Fruit fly (Drosophila melanogaster) whole organism, embryonic: ENCODE measurements around the gene CG9782.
A peak's percentile ranks its signal among the peaks of the same experiment; 100 is the strongest.

ENCODE experiments used
- Aef1 ChIP-seq: fragments of 200-800 bp; sonication (Bioruptor generic); IDR thresholded peaks from 3 replicates; pipeline ENCODE4 v1.3.6; 2022; ENCODE audit warnings: missing biosample characterization, missing genetic modification characterization
- C15 ChIP-seq: fragments of 200-800 bp; sonication (Bioruptor generic); IDR thresholded peaks from 3 replicates; pipeline ENCODE4 v1.3.6; 2022; ENCODE audit warnings: missing biosample characterization, missing genetic modification characterization
- CG10267 ChIP-seq: fragments of 200-800 bp; sonication (Bioruptor generic); optimal IDR thresholded peaks from 2 replicates; lab custom pipeline; 2018; ENCODE audit warnings: missing biosample characterization, mild to moderate bottlenecking, missing genetic modification characterization, moderate library complexity
- CG10366 ChIP-seq: fragments of 200-800 bp; sonication (Bioruptor generic); IDR thresholded peaks from 2 replicates; pipeline ENCODE4 v1.3.6; 2022; ENCODE audit warnings: missing biosample characterization, missing genetic modification characterization
- CG10979 ChIP-seq: fragments of 200-800 bp; sonication (Bioruptor generic); optimal IDR thresholded peaks from 2 replicates; lab custom pipeline; 2018; ENCODE audit warnings: missing biosample characterization, mild to moderate bottlenecking, missing genetic modification characterization, moderate library complexity
- CG11093 ChIP-seq: fragments of 200-800 bp; sonication (Bioruptor generic); IDR thresholded peaks from 3 replicates; pipeline ENCODE4 v1.3.6; 2022; ENCODE audit warnings: missing biosample characterization, missing genetic modification characterization
- CG13296 ChIP-seq: fragments of 200-800 bp; sonication (Bioruptor generic); optimal IDR thresholded peaks from 3 replicates; lab custom pipeline; 2018; ENCODE audit warnings: missing biosample characterization, mild to moderate bottlenecking, missing genetic modification characterization
- CG14050 ChIP-seq: fragments of 200-800 bp; sonication (Bioruptor generic); IDR thresholded peaks from 3 replicates; pipeline ENCODE4 v1.3.6; 2022; ENCODE audit warnings: missing biosample characterization, missing genetic modification characterization
- CG2678 ChIP-seq: fragments of 200-800 bp; sonication (Bioruptor generic); optimal IDR thresholded peaks from 3 replicates; lab custom pipeline; 2019; ENCODE audit warnings: missing biosample characterization, mild to moderate bottlenecking, missing genetic modification characterization, moderate library complexity
- CG3407 ChIP-seq: fragments of 200-800 bp; sonication (Bioruptor generic); optimal IDR thresholded peaks from 2 replicates; lab custom pipeline; 2018; ENCODE audit warnings: missing biosample characterization, mild to moderate bottlenecking, missing genetic modification characterization
- CG3726 ChIP-seq: fragments of 200-800 bp; sonication (Bioruptor generic); IDR thresholded peaks from 3 replicates; pipeline ENCODE4, ENCODE4 v1.3.6; 2022; ENCODE audit warnings: missing biosample characterization, missing genetic modification characterization
- CG4617 ChIP-seq: fragments of 200-800 bp; sonication (Bioruptor generic); optimal IDR thresholded peaks from 3 replicates; lab custom pipeline; 2016; ENCODE audit warnings: missing biosample characterization, missing genetic modification characterization, borderline replicate concordance
- CG6254 ChIP-seq: fragments of 200-800 bp; sonication (Bioruptor generic); optimal IDR thresholded peaks from 3 replicates; lab custom pipeline; 2017; ENCODE audit warnings: mild to moderate bottlenecking, missing biosample characterization, missing genetic modification reagents, missing genetic modification characterization
- CG6689 ChIP-seq: fragments of 200-800 bp; sonication (Bioruptor generic); IDR thresholded peaks from 2 replicates; pipeline ENCODE4 v1.3.6; 2022; ENCODE audit warnings: missing biosample characterization, missing genetic modification characterization
- CG7556 ChIP-seq: fragments of 200-800 bp; sonication (Bioruptor generic); optimal IDR thresholded peaks from 2 replicates; lab custom pipeline; 2017; ENCODE audit warnings: missing biosample characterization, mild to moderate bottlenecking, missing genetic modification characterization
- CG8359 ChIP-seq: fragments of 200-800 bp; sonication (Bioruptor generic); optimal IDR thresholded peaks from 2 replicates; lab custom pipeline; 2017; ENCODE audit warnings: missing biosample characterization, mild to moderate bottlenecking, missing genetic modification characterization, borderline replicate concordance
- CG9437 ChIP-seq: fragments of 200-800 bp; sonication (Bioruptor generic); optimal IDR thresholded peaks from 2 replicates; lab custom pipeline; 2018; ENCODE audit warnings: missing biosample characterization, mild to moderate bottlenecking, missing genetic modification characterization
- D19B ChIP-seq: fragments of 200-800 bp; sonication (Bioruptor generic); optimal IDR thresholded peaks from 2 replicates; lab custom pipeline; 2017; ENCODE audit warnings: missing biosample characterization, mild to moderate bottlenecking, missing genetic modification characterization
- Deaf1 ChIP-seq: fragments of 200-800 bp; optimal IDR thresholded peaks from 3 replicates; lab custom pipeline; 2019; ENCODE audit warnings: missing biosample characterization, mild to moderate bottlenecking, missing genetic modification characterization, moderate library complexity
- Dip2 ChIP-seq: fragments of 200-800 bp; sonication (Bioruptor generic); IDR thresholded peaks from 2 replicates; pipeline ENCODE4 v1.3.6; 2022; ENCODE audit warnings: missing biosample characterization, missing genetic modification characterization
- Doc2 ChIP-seq: fragments of 200-800 bp; sonication (Bioruptor generic); IDR thresholded peaks from 2 replicates; pipeline ENCODE4 v1.3.6; 2022; ENCODE audit warnings: missing biosample characterization, missing genetic modification characterization
- HHEX ChIP-seq: fragments of 200-800 bp; sonication (Bioruptor generic); optimal IDR thresholded peaks from 3 replicates; lab custom pipeline; 2017; ENCODE audit warnings: missing biosample characterization, mild to moderate bottlenecking, missing genetic modification characterization, missing genetic modification reagents
- HLH4C ChIP-seq: fragments of 200-800 bp; sonication (Bioruptor generic); IDR thresholded peaks from 3 replicates; pipeline ENCODE4 v1.3.6; 2022; ENCODE audit warnings: missing biosample characterization, missing genetic modification characterization; ENCODE audit not compliant: partially characterized antibody
- HLHmδ ChIP-seq: fragments of 200-800 bp; sonication (Bioruptor generic); optimal IDR thresholded peaks from 2 replicates; lab custom pipeline; 2018; ENCODE audit warnings: missing biosample characterization, mild to moderate bottlenecking, missing genetic modification characterization, moderate library complexity
- MESR4 ChIP-seq: fragments of 200-800 bp; sonication (Bioruptor generic); optimal IDR thresholded peaks from 2 replicates; lab custom pipeline; 2018; ENCODE audit warnings: missing biosample characterization, mild to moderate bottlenecking, missing genetic modification characterization, moderate library complexity
- Mad ChIP-seq: fragments of 200-800 bp; sonication (Bioruptor generic); optimal IDR thresholded peaks from 2 replicates; lab custom pipeline; 2016; ENCODE audit warnings: missing biosample characterization, missing genetic modification characterization
- NC2β ChIP-seq: fragments of 200-800 bp; sonication (Bioruptor generic); optimal IDR thresholded peaks from 2 replicates; lab custom pipeline; 2016; ENCODE audit warnings: missing biosample characterization, missing genetic modification characterization
- Nf-YA ChIP-seq: fragments of 200-800 bp; sonication (Bioruptor generic); IDR thresholded peaks from 2 replicates; pipeline ENCODE4 v1.3.6; 2022; ENCODE audit warnings: missing biosample characterization, missing genetic modification characterization
- Optix ChIP-seq: fragments of 200-800 bp; sonication (Bioruptor generic); IDR thresholded peaks from 3 replicates; pipeline ENCODE4 v1.3.6; 2022; ENCODE audit warnings: missing biosample characterization, missing genetic modification characterization
- Pdp1 ChIP-seq, 2 experiments: fragments of 200-800 bp; sonication (Bioruptor generic); optimal IDR thresholded peaks; 3 replicates each; lab custom pipeline; 2016; ENCODE audit warnings: missing biosample characterization in 2 of 2, missing genetic modification characterization in 2 of 2, mild to moderate bottlenecking in 1 of 2, moderate library complexity in 1 of 2
- Rfx ChIP-seq: fragments of 200-800 bp; sonication (Bioruptor generic); IDR thresholded peaks from 2 replicates; pipeline ENCODE4 v1.3.6; 2022; ENCODE audit warnings: missing biosample characterization, missing genetic modification characterization
- Sin3A ChIP-seq: fragments of >200 bp; optimal IDR thresholded peaks from 2 replicates; lab custom pipeline; 2018
- Six4 ChIP-seq: fragments of 200-800 bp; sonication (Bioruptor generic); optimal IDR thresholded peaks from 2 replicates; lab custom pipeline; 2016; ENCODE audit warnings: missing biosample characterization, missing genetic modification characterization
- Tbp ChIP-seq: fragments of >200 bp; optimal IDR thresholded peaks from 2 replicates; lab custom pipeline; 2018; ENCODE audit warnings: missing biosample characterization, missing genetic modification characterization
- croc ChIP-seq: fragments of 200-800 bp; sonication (Bioruptor generic); conservative IDR thresholded peaks from 3 replicates; pipeline ENCODE4 v1.3.6; 2022; ENCODE audit warnings: missing biosample characterization, missing genetic modification characterization
- disco-r ChIP-seq: fragments of 200-800 bp; sonication (Bioruptor generic); optimal IDR thresholded peaks from 2 replicates; lab custom pipeline; 2016; ENCODE audit warnings: missing biosample characterization, missing genetic modification characterization
- gce ChIP-seq: fragments of 200-800 bp; sonication (Bioruptor generic); IDR thresholded peaks from 3 replicates; pipeline ENCODE4 v1.3.6; 2022; ENCODE audit warnings: missing biosample characterization, missing genetic modification characterization
- hbn ChIP-seq: fragments of 200-800 bp; sonication (Bioruptor generic); IDR thresholded peaks from 2 replicates; pipeline ENCODE4 v1.3.6; 2022; ENCODE audit warnings: missing biosample characterization, missing genetic modification characterization; ENCODE audit not compliant: partially characterized antibody
- inv ChIP-seq: fragments of 200-800 bp; sonication (Bioruptor generic); IDR thresholded peaks from 2 replicates; pipeline ENCODE4 v1.3.6; 2022; ENCODE audit warnings: missing biosample characterization, missing genetic modification characterization; ENCODE audit not compliant: partially characterized antibody
- kay ChIP-seq: fragments of 200-800 bp; sonication (Bioruptor generic); optimal IDR thresholded peaks from 2 replicates; lab custom pipeline; 2016; ENCODE audit warnings: missing biosample characterization, missing genetic modification characterization
- lbe ChIP-seq: fragments of 200-800 bp; sonication (Bioruptor generic); optimal IDR thresholded peaks from 2 replicates; lab custom pipeline; 2016; ENCODE audit warnings: missing biosample characterization, mild to moderate bottlenecking, missing genetic modification characterization
- lmd ChIP-seq: fragments of 200-800 bp; sonication (Bioruptor generic); IDR thresholded peaks from 2 replicates; pipeline ENCODE4 v1.3.6; 2022; ENCODE audit warnings: missing biosample characterization, missing genetic modification characterization
- pho ChIP-seq: fragments of 200-800 bp; sonication (Bioruptor generic); optimal IDR thresholded peaks from 2 replicates; lab custom pipeline; 2016; ENCODE audit warnings: missing biosample characterization, missing genetic modification characterization
- pzg ChIP-seq: fragments of 200-800 bp; sonication (Bioruptor generic); optimal IDR thresholded peaks from 3 replicates; lab custom pipeline; 2018; ENCODE audit warnings: missing biosample characterization, mild to moderate bottlenecking, missing genetic modification characterization, moderate library complexity
- sens ChIP-seq: fragments of 200-800 bp; sonication (Bioruptor generic); peaks from one replicate; lab custom pipeline; 2016; ENCODE audit warnings: missing biosample characterization, missing genetic modification characterization
- sna ChIP-seq: fragments of 200-800 bp; sonication (Bioruptor generic); IDR thresholded peaks from 2 replicates; pipeline ENCODE4 v1.3.6; 2022; ENCODE audit warnings: missing biosample characterization, missing genetic modification characterization; ENCODE audit not compliant: partially characterized antibody
- so ChIP-seq: fragments of 200-800 bp; sonication (Bioruptor generic); IDR thresholded peaks from 3 replicates; pipeline ENCODE4 v1.3.6; 2022; ENCODE audit warnings: missing biosample characterization, missing genetic modification characterization
- tap ChIP-seq: fragments of 200-800 bp; optimal IDR thresholded peaks from 3 replicates; lab custom pipeline; 2019; ENCODE audit warnings: missing biosample characterization, mild to moderate bottlenecking, missing genetic modification characterization, moderate library complexity
- tll ChIP-seq, 2 experiments: fragments of 200-800 bp in 1 of 2; fragments of >200 bp in 1 of 2; sonication (Bioruptor generic) in 1 of 2; optimal IDR thresholded peaks; 2 replicates each; lab custom pipeline; 2017 to 2019; ENCODE audit warnings: missing biosample characterization in 2 of 2, missing genetic modification characterization in 2 of 2, mild to moderate bottlenecking in 1 of 2, moderate library complexity in 1 of 2
- trh ChIP-seq: fragments of 200-800 bp; sonication (Bioruptor generic); optimal IDR thresholded peaks from 2 replicates; lab custom pipeline; 2016; ENCODE audit warnings: missing biosample characterization, missing genetic modification characterization
- tx ChIP-seq: fragments of 200-800 bp; sonication (Bioruptor generic); optimal IDR thresholded peaks from 2 replicates; lab custom pipeline; 2016; ENCODE audit warnings: missing biosample characterization, missing genetic modification characterization
- wdn ChIP-seq: fragments of 200-800 bp; sonication (Bioruptor generic); IDR thresholded peaks from 2 replicates; pipeline ENCODE4 v1.3.6; 2022; ENCODE audit warnings: missing biosample characterization, missing genetic modification characterization

CG9782 gene

dm6 chrX:16655724-16656235 lies 34.4 kb upstream of the CG9782 start (continued):
- no peak for TF ChIP-seq lmd (GFP tag; lab: Robert Waterston, UW)
- TF ChIP-seq Nf-YA, result no peak
- no peak for TF ChIP-seq HHEX (GFP tag; lab: Kevin White, UChicago)
- TF ChIP-seq inv (GFP tag; lab: Robert Waterston, UW), result no peak
- TF ChIP-seq CG6689, result no peak
- peak; percentile 48 for TF ChIP-seq Six4 (GFP tag; lab: Kevin White, UChicago)
- peak in 1 of 2 experiments; percentile 61 for TF ChIP-seq tll (GFP tag; optimal IDR thresholded peaks at IDR 0.05; lab: Kevin White, UChicago)
- no peak for TF ChIP-seq Deaf1 (tag; lab: Kevin White, UChicago)
- TF ChIP-seq croc (GFP tag; lab: Robert Waterston, UW), result no peak
- no peak for TF ChIP-seq pho
- no peak for TF ChIP-seq Optix
- TF ChIP-seq CG6254 (GFP tag; lab: Kevin White, UChicago), result no peak
- TF ChIP-seq CG14050, result no peak
- no peak for TF ChIP-seq MESR4 (GFP tag; lab: Kevin White, UChicago)
- TF ChIP-seq CG7556 (GFP tag; lab: Kevin White, UChicago), result no peak
- TF ChIP-seq CG10366 (GFP tag; lab: Robert Waterston, UW), result no peak
- no peak for TF ChIP-seq Doc2 (GFP tag; lab: Robert Waterston, UW)
- TF ChIP-seq CG13296 (GFP tag; lab: Kevin White, UChicago), result peak; percentile 45
- peak in 1 of 2 experiments; percentile 47 for TF ChIP-seq Pdp1 (GFP tag; optimal IDR thresholded peaks at IDR 0.05; lab: Kevin White, UChicago)
- no peak for TF ChIP-seq Tbp (GFP tag; lab: Kevin White, UChicago)
- peak; percentile 17 for TF ChIP-seq HLHmδ (GFP tag; lab: Kevin White, UChicago)
- TF ChIP-seq CG3407 (GFP tag; lab: Kevin White, UChicago), result no peak
- no peak for TF ChIP-seq disco-r (GFP tag; lab: Kevin White, UChicago)
- TF ChIP-seq CG2678, result peak; percentile 39
- peak; percentile 72; the same call in 2 of the 3 replicates for TF ChIP-seq so (GFP tag; lab: Robert Waterston, UW)
- no peak for TF ChIP-seq Aef1 (GFP tag; lab: Robert Waterston, UW)
- no peak for TF ChIP-seq CG8359 (GFP tag; lab: Kevin White, UChicago)
- no peak for TF ChIP-seq CG3726 (GFP tag; lab: Robert Waterston, UW)
- no peak for TF ChIP-seq hbn (GFP tag; lab: Robert Waterston, UW)
- peak; percentile 21; the same call in 1 of the 2 replicates for TF ChIP-seq Rfx (GFP tag; lab: Robert Waterston, UW)
- TF ChIP-seq CG10267 (tag; lab: Kevin White, UChicago), result no peak
- TF ChIP-seq HLH4C (GFP tag; lab: Robert Waterston, UW), result no peak
- no peak for TF ChIP-seq C15 (GFP tag; lab: Robert Waterston, UW)
- peak; percentile 87 for TF ChIP-seq sens (GFP tag; lab: Kevin White, UChicago)
- TF ChIP-seq gce, result no peak
- TF ChIP-seq CG10979 (tag; lab: Kevin White, UChicago), result no peak
- TF ChIP-seq kay (GFP tag; lab: Kevin White, UChicago), result no peak

dm6 chrX:16654931-16655409 lies 33.6 kb upstream of the CG9782 start, which contains the start of the genes Nemp and r:
Gene Nemp (minus strand): TSS chrX:16655015.
Gene r (plus strand): TSS chrX:16655359.
- no peak for TF ChIP-seq tap (tag; lab: Kevin White, UChicago)
- no peak for TF ChIP-seq lmd (GFP tag; lab: Robert Waterston, UW)
- peak; percentile 58; the same call in 1 of the 2 replicates for TF ChIP-seq sna
- TF ChIP-seq Sin3A (lab: Kevin White, UChicago), result peak; percentile 88
- TF ChIP-seq pzg (GFP tag; lab: Kevin White, UChicago), result peak; percentile 70
- no peak for TF ChIP-seq tx (GFP tag; lab: Kevin White, UChicago)
- TF ChIP-seq CG4617 (GFP tag; lab: Kevin White, UChicago), result peak; percentile 14
- peak; percentile 100 for TF ChIP-seq CG9437 (GFP tag; lab: Kevin White, UChicago)
- no peak for TF ChIP-seq wdn (GFP tag; lab: Robert Waterston, UW)
- TF ChIP-seq trh, result no peak
- TF ChIP-seq D19B (GFP tag; lab: Kevin White, UChicago), result no peak
- no peak for TF ChIP-seq Dip2
- no peak for TF ChIP-seq lbe
- no peak for TF ChIP-seq NC2β (GFP tag; lab: Kevin White, UChicago)
- no peak for TF ChIP-seq CG11093 (GFP tag; lab: Robert Waterston, UW)
- TF ChIP-seq Mad (GFP tag; lab: Kevin White, UChicago), result no peak
